Worm (Caenorhabditis elegans) whole organism, early embryonic: Measurements from ENCODE around the gene dhcr-7.
A peak's percentile ranks its signal among the peaks of the same experiment; 100 is the strongest.

Experiments
- B0310.2 ChIP-seq: sonication (generic microtip); optimal IDR thresholded peaks from 2 replicates; lab custom pipeline; 2016; ENCODE audit warnings: mild to moderate bottlenecking, missing genetic modification characterization, missing compliant biosample characterization
- F13C5.2 ChIP-seq: sonication (generic microtip); optimal IDR thresholded peaks from 2 replicates; lab custom pipeline; 2017; ENCODE audit warnings: mild to moderate bottlenecking, missing genetic modification characterization, inconsistent platforms, missing compliant biosample characterization
- aly-1 ChIP-seq: sonication (generic microtip); optimal IDR thresholded peaks from 2 replicates; lab custom pipeline; 2016; ENCODE audit warnings: missing genetic modification characterization, missing compliant biosample characterization
- ama-1 ChIP-seq: fragments of 150-350 bp; optimal IDR thresholded peaks from 2 replicates; lab custom pipeline; 2014
- ceh-13 ChIP-seq: fragments of 200-800 bp; sonication (Bioruptor generic); optimal IDR thresholded peaks from 2 replicates; lab custom pipeline; 2018; ENCODE audit warnings: mild to moderate bottlenecking, missing genetic modification characterization, missing compliant biosample characterization
- ceh-36 ChIP-seq: sonication (generic microtip); optimal IDR thresholded peaks from 2 replicates; lab custom pipeline; 2016; ENCODE audit warnings: missing genetic modification characterization, inconsistent platforms, missing compliant biosample characterization
- ets-7 ChIP-seq: sonication (generic microtip); optimal IDR thresholded peaks from 2 replicates; lab custom pipeline; 2016; ENCODE audit warnings: missing genotype, missing genetic modification characterization, missing compliant biosample characterization
- flt-1 ChIP-seq: fragments of 200-800 bp; sonication (Bioruptor generic); IDR thresholded peaks from 2 replicates; pipeline ENCODE4 v1.3.6; 2022; ENCODE audit warnings: missing genetic modification characterization, missing compliant biosample characterization
- hmbx-1 ChIP-seq: sonication (generic microtip); optimal IDR thresholded peaks from 2 replicates; lab custom pipeline; 2016; ENCODE audit warnings: mild to moderate bottlenecking, missing genetic modification characterization, missing compliant biosample characterization
- hmg-4 ChIP-seq: fragments of 200-800 bp; sonication (Bioruptor generic); optimal IDR thresholded peaks from 2 replicates; lab custom pipeline; 2018; ENCODE audit warnings: mild to moderate bottlenecking, missing genetic modification characterization, missing compliant biosample characterization
- hnd-1 ChIP-seq: sonication (generic microtip); optimal IDR thresholded peaks from 2 replicates; lab custom pipeline; 2016; ENCODE audit warnings: missing genetic modification characterization, missing compliant biosample characterization
- pes-1 ChIP-seq: fragments of 200-800 bp; sonication (Bioruptor generic); IDR thresholded peaks from 2 replicates; pipeline ENCODE4 v1.3.6; 2022; ENCODE audit warnings: missing genetic modification reagents, missing genetic modification characterization, missing compliant biosample characterization
- scrt-1 ChIP-seq: fragments of 200-800 bp; sonication (Bioruptor generic); IDR thresholded peaks from 2 replicates; pipeline ENCODE4 v1.3.6; 2022; ENCODE audit warnings: missing genetic modification characterization, missing compliant biosample characterization
- sea-1 ChIP-seq: fragments of 200-800 bp; sonication (Bioruptor generic); conservative IDR thresholded peaks from 2 replicates; pipeline ENCODE4 v1.3.6; 2022; ENCODE audit warnings: missing genetic modification characterization, missing compliant biosample characterization
- tbx-11 ChIP-seq: fragments of 200-800 bp; sonication (Bioruptor generic); IDR thresholded peaks from 2 replicates; pipeline ENCODE4 v1.3.6; 2022; ENCODE audit warnings: missing genetic modification characterization, missing compliant biosample characterization
- tbx-37 ChIP-seq: fragments of 200-800 bp; sonication (Bioruptor generic); conservative IDR thresholded peaks from 2 replicates; pipeline ENCODE4 v1.3.6; 2022; ENCODE audit warnings: missing genetic modification reagents, missing genetic modification characterization, missing compliant biosample characterization
- tra-4 ChIP-seq: sonication (generic microtip); optimal IDR thresholded peaks from 2 replicates; lab custom pipeline; 2017; ENCODE audit warnings: missing genetic modification characterization, missing compliant biosample characterization

Gene dhcr-7

ce11 chrV:20498980-20499379 is 13.8 kb upstream of the dhcr-7 start, which contains the start of gene dct-16:
Gene dct-16, minus strand, starts transcription at chrV:20499057.
- TF ChIP-seq B0310.2 (tag; lab: Kevin White, UChicago) (no peak), ceh-36 (tag; lab: Kevin White, UChicago) (no peak), ama-1 (lab: Kevin White, UChicago) (no peak), tra-4 (tag; lab: Kevin White, UChicago) (no peak), ets-7 (tag; lab: Kevin White, UChicago) (no peak), scrt-1 (no peak), F13C5.2 (tag; lab: Kevin White, UChicago) (no peak), pes-1 (GFP tag; lab: Robert Waterston, UW) (no peak)

- no peak for TF ChIP-seq ama-1 (lab: Kevin White, UChicago)
- TF ChIP-seq hmg-4 = no peak
- TF ChIP-seq flt-1 (GFP tag; lab: Robert Waterston, UW) = no peak
- no peak for TF ChIP-seq ceh-36 (tag; lab: Kevin White, UChicago)
- no peak for TF ChIP-seq pes-1 (GFP tag; lab: Robert Waterston, UW)
- no peak for TF ChIP-seq B0310.2 (tag; lab: Kevin White, UChicago)
- no peak for TF ChIP-seq scrt-1
- TF ChIP-seq sea-1 (GFP tag; lab: Robert Waterston, UW) = no peak
- no peak for TF ChIP-seq hnd-1 (tag; lab: Kevin White, UChicago)
- TF ChIP-seq F13C5.2 (tag; lab: Kevin White, UChicago) = no peak
- TF ChIP-seq tbx-11 (GFP tag; lab: Robert Waterston, UW) = no peak
- no peak for TF ChIP-seq tbx-37 (GFP tag; lab: Robert Waterston, UW)
- TF ChIP-seq hmbx-1 (tag; lab: Kevin White, UChicago) = no peak
- no peak for TF ChIP-seq aly-1 (tag; lab: Kevin White, UChicago)
These were observed 12.4 kb upstream of the dhcr-7 start for ce11 chrV:20497537-20497936.

- no peak for TF ChIP-seq tbx-37 (GFP tag; lab: Robert Waterston, UW)
- no peak for TF ChIP-seq hmbx-1 (tag; lab: Kevin White, UChicago)
- peak; percentile 41 for TF ChIP-seq F13C5.2 (tag; lab: Kevin White, UChicago)
These were observed 8.4 kb upstream of the dhcr-7 start, which contains the start of gene B0250.5 for ce11 chrV:20493271-20494231. Gene B0250.5, plus strand, starts transcription at chrV:20493924.

- no peak for TF ChIP-seq ets-7 (tag; lab: Kevin White, UChicago)
- no peak for TF ChIP-seq F13C5.2 (tag; lab: Kevin White, UChicago)
- no peak for TF ChIP-seq ceh-13 (GFP tag; lab: Kevin White, UChicago)
- TF ChIP-seq ceh-36 (tag; lab: Kevin White, UChicago) = no peak
- no peak for TF ChIP-seq hmbx-1 (tag; lab: Kevin White, UChicago)
- no peak for TF ChIP-seq pes-1 (GFP tag; lab: Robert Waterston, UW)
- no peak for TF ChIP-seq flt-1 (GFP tag; lab: Robert Waterston, UW)
- TF ChIP-seq hnd-1 (tag; lab: Kevin White, UChicago) = no peak
- TF ChIP-seq sea-1 (GFP tag; lab: Robert Waterston, UW) = no peak
- no peak for TF ChIP-seq hmg-4
- no peak for TF ChIP-seq tra-4 (tag; lab: Kevin White, UChicago)
- no peak for TF ChIP-seq aly-1 (tag; lab: Kevin White, UChicago)
- TF ChIP-seq tbx-11 (GFP tag; lab: Robert Waterston, UW) = no peak
- no peak for TF ChIP-seq scrt-1
- no peak for TF ChIP-seq B0310.2 (tag; lab: Kevin White, UChicago)
- no peak for TF ChIP-seq ama-1 (lab: Kevin White, UChicago)
- TF ChIP-seq tbx-37 (GFP tag; lab: Robert Waterston, UW) = no peak
These were observed 7.2 kb upstream of the dhcr-7 start, which contains the start of gene srbc-79 for ce11 chrV:20492385-20492784. Gene srbc-79, minus strand, starts transcription at chrV:20492485.

ce11 chrV:20489102-20489501 is 3.9 kb upstream of the dhcr-7 start, which contains the start of gene srbc-78:
Gene srbc-78, minus strand, starts transcription at chrV:20489202.
- TF ChIP-seq tra-4 (tag; lab: Kevin White, UChicago) (no peak), aly-1 (tag; lab: Kevin White, UChicago) (no peak), B0310.2 (tag; lab: Kevin White, UChicago) (no peak), tbx-37 (GFP tag; lab: Robert Waterston, UW) (no peak), hmg-4 (no peak), sea-1 (GFP tag; lab: Robert Waterston, UW) (no peak), F13C5.2 (tag; lab: Kevin White, UChicago) (no peak), hnd-1 (tag; lab: Kevin White, UChicago) (no peak), ama-1 (lab: Kevin White, UChicago) (no peak), flt-1 (GFP tag; lab: Robert Waterston, UW) (no peak), pes-1 (GFP tag; lab: Robert Waterston, UW) (no peak), scrt-1 (no peak), ceh-36 (tag; lab: Kevin White, UChicago) (no peak), ceh-13 (GFP tag; lab: Kevin White, UChicago) (no peak), hmbx-1 (tag; lab: Kevin White, UChicago) (no peak)

ce11 chrV:20486549-20486948 is 1.4 kb upstream of the dhcr-7 start:
- TF ChIP-seq ceh-36 (tag; lab: Kevin White, UChicago) (no peak), aly-1 (tag; lab: Kevin White, UChicago) (no peak), sea-1 (GFP tag; lab: Robert Waterston, UW) (no peak), F13C5.2 (tag; lab: Kevin White, UChicago) (no peak), scrt-1 (no peak), tra-4 (tag; lab: Kevin White, UChicago) (no peak), B0310.2 (tag; lab: Kevin White, UChicago) (no peak), hmg-4 (no peak), hmbx-1 (tag; lab: Kevin White, UChicago) (no peak), flt-1 (GFP tag; lab: Robert Waterston, UW) (no peak), ets-7 (tag; lab: Kevin White, UChicago) (no peak), hnd-1 (tag; lab: Kevin White, UChicago) (no peak), tbx-11 (GFP tag; lab: Robert Waterston, UW) (no peak), tbx-37 (GFP tag; lab: Robert Waterston, UW) (no peak), ama-1 (lab: Kevin White, UChicago) (no peak), pes-1 (GFP tag; lab: Robert Waterston, UW) (no peak), ceh-13 (GFP tag; lab: Kevin White, UChicago) (no peak)
